Fruit fly (Drosophila melanogaster) whole organism, embryonic: ENCODE results near the gene Pif1B.
A peak's percentile ranks its signal among the peaks of the same experiment; 100 is the strongest.

Experiments used
- Ada2b ChIP-seq: fragments of 200-800 bp; sonication (Bioruptor generic); IDR thresholded peaks from 2 replicates; pipeline ENCODE4 v1.3.6; 2022; ENCODE audit warnings: missing biosample characterization, missing genetic modification characterization
- Antp ChIP-seq: fragments of 200-800 bp; sonication (Bioruptor generic); optimal IDR thresholded peaks from 3 replicates; lab custom pipeline; 2016; ENCODE audit warnings: missing biosample characterization, missing genetic modification characterization
- Bdp1 ChIP-seq: fragments of 200-800 bp; sonication (Bioruptor generic); optimal IDR thresholded peaks from 3 replicates; lab custom pipeline; 2016; ENCODE audit warnings: missing biosample characterization, missing genetic modification characterization
- Blimp-1 ChIP-seq: fragments of 200-800 bp; sonication (Bioruptor generic); optimal IDR thresholded peaks from 3 replicates; lab custom pipeline; 2018; ENCODE audit warnings: missing biosample characterization, missing genetic modification characterization, mild to moderate bottlenecking, moderate library complexity, missing genetic modification reagents
- C15 ChIP-seq: fragments of 200-800 bp; sonication (Bioruptor generic); IDR thresholded peaks from 3 replicates; pipeline ENCODE4 v1.3.6; 2022; ENCODE audit warnings: missing biosample characterization, missing genetic modification characterization
- CG10431 ChIP-seq: fragments of 200-800 bp; sonication (Bioruptor generic); optimal IDR thresholded peaks from 3 replicates; lab custom pipeline; 2018; ENCODE audit warnings: missing biosample characterization, mild to moderate bottlenecking, missing genetic modification characterization
- CG10979 ChIP-seq: fragments of 200-800 bp; sonication (Bioruptor generic); optimal IDR thresholded peaks from 2 replicates; lab custom pipeline; 2018; ENCODE audit warnings: missing biosample characterization, mild to moderate bottlenecking, missing genetic modification characterization, moderate library complexity
- CG11085 ChIP-seq: fragments of 200-800 bp; sonication (Bioruptor generic); IDR thresholded peaks from 2 replicates; pipeline ENCODE4 v1.3.6; 2022; ENCODE audit warnings: missing biosample characterization, missing genetic modification characterization
- CG11093 ChIP-seq: fragments of 200-800 bp; sonication (Bioruptor generic); IDR thresholded peaks from 3 replicates; pipeline ENCODE4 v1.3.6; 2022; ENCODE audit warnings: missing biosample characterization, missing genetic modification characterization
- CG11398 ChIP-seq: fragments of 200-800 bp; sonication (Bioruptor generic); optimal IDR thresholded peaks from 2 replicates; lab custom pipeline; 2016; ENCODE audit warnings: missing biosample characterization, missing genetic modification characterization
- CG12236 ChIP-seq: fragments of 200-800 bp; sonication (Bioruptor generic); optimal IDR thresholded peaks from 2 replicates; lab custom pipeline; 2016; ENCODE audit warnings: missing biosample characterization, missing genetic modification characterization
- CG13775 ChIP-seq: fragments of 200-800 bp; sonication (Bioruptor generic); optimal IDR thresholded peaks from 3 replicates; lab custom pipeline; 2017; ENCODE audit warnings: missing biosample characterization, mild to moderate bottlenecking, missing genetic modification characterization
- CG13894 ChIP-seq: fragments of 200-800 bp; sonication (Bioruptor generic); optimal IDR thresholded peaks from 3 replicates; lab custom pipeline; 2018; ENCODE audit warnings: missing biosample characterization, mild to moderate bottlenecking, missing genetic modification characterization, moderate library complexity
- CG14667 ChIP-seq: fragments of 200-800 bp; sonication (Bioruptor generic); IDR thresholded peaks from 2 replicates; pipeline ENCODE4 v1.3.6; 2022; ENCODE audit warnings: missing biosample characterization, missing genetic modification characterization
- CG18764 ChIP-seq: fragments of 200-800 bp; sonication (Bioruptor generic); optimal IDR thresholded peaks from 3 replicates; lab custom pipeline; 2016; ENCODE audit warnings: missing biosample characterization, missing genetic modification characterization
- CG31224 ChIP-seq: fragments of 200-800 bp; sonication (Bioruptor generic); IDR thresholded peaks from 2 replicates; pipeline ENCODE4 v1.3.6; 2022; ENCODE audit warnings: missing biosample characterization, missing genetic modification characterization
- CG32532 ChIP-seq: fragments of 200-800 bp; sonication (Bioruptor generic); IDR thresholded peaks from 2 replicates; pipeline ENCODE4 v1.3.6; 2022; ENCODE audit warnings: missing biosample characterization, missing genetic modification characterization
- CG33557 ChIP-seq: fragments of 200-800 bp; sonication (Bioruptor generic); optimal IDR thresholded peaks from 2 replicates; lab custom pipeline; 2019; ENCODE audit warnings: missing biosample characterization, mild to moderate bottlenecking, missing genetic modification characterization, moderate library complexity
- CG34224 ChIP-seq: fragments of 200-800 bp; sonication (Bioruptor generic); IDR thresholded peaks from 3 replicates; pipeline ENCODE4 v1.3.6; 2022; ENCODE audit warnings: missing biosample characterization, missing genetic modification characterization; ENCODE audit not compliant: partially characterized antibody
- CG5180 ChIP-seq: fragments of 200-800 bp; sonication (Bioruptor generic); optimal IDR thresholded peaks from 3 replicates; lab custom pipeline; 2017; ENCODE audit warnings: missing biosample characterization, missing genetic modification characterization, mild to moderate bottlenecking, moderate library complexity, missing genetic modification reagents
- CG6813 ChIP-seq: fragments of 200-800 bp; sonication (Bioruptor generic); optimal IDR thresholded peaks from 2 replicates; lab custom pipeline; 2017; ENCODE audit warnings: missing biosample characterization, missing genetic modification characterization, mild to moderate bottlenecking, moderate library complexity, missing genetic modification reagents
- CG7271 ChIP-seq: fragments of 200-800 bp; sonication (Bioruptor generic); optimal IDR thresholded peaks from 2 replicates; lab custom pipeline; 2018; ENCODE audit warnings: missing biosample characterization, mild to moderate bottlenecking, missing genetic modification characterization, moderate library complexity
- CG8478 ChIP-seq: fragments of >200 bp; optimal IDR thresholded peaks from 2 replicates; lab custom pipeline; 2018
- Camta ChIP-seq: fragments of 200-800 bp; sonication (Bioruptor generic); optimal IDR thresholded peaks from 2 replicates; lab custom pipeline; 2016; ENCODE audit warnings: missing biosample characterization, missing genetic modification characterization
- Chrac-16 ChIP-seq: fragments of 200-800 bp; sonication (Bioruptor generic); optimal IDR thresholded peaks from 3 replicates; lab custom pipeline; 2016; ENCODE audit warnings: missing biosample characterization, missing genetic modification characterization
- CkIIα-i1 ChIP-seq: fragments of 200-800 bp; sonication (Bioruptor generic); IDR thresholded peaks from 2 replicates; pipeline ENCODE4 v1.3.6; 2022; ENCODE audit warnings: missing biosample characterization, missing genetic modification characterization
- Doc2 ChIP-seq: fragments of 200-800 bp; sonication (Bioruptor generic); IDR thresholded peaks from 2 replicates; pipeline ENCODE4 v1.3.6; 2022; ENCODE audit warnings: missing biosample characterization, missing genetic modification characterization
- E2f2 ChIP-seq: fragments of 200-800 bp; sonication (Bioruptor generic); IDR thresholded peaks from 2 replicates; pipeline ENCODE4 v1.3.6; 2022; ENCODE audit warnings: missing biosample characterization, missing genetic modification characterization
- Ets97D ChIP-seq: fragments of 200-800 bp; sonication (Bioruptor generic); optimal IDR thresholded peaks from 3 replicates; lab custom pipeline; 2016; ENCODE audit warnings: missing biosample characterization, missing genetic modification characterization
- Hr51 ChIP-seq, 2 experiments: fragments of 200-800 bp; sonication (Bioruptor generic); optimal IDR thresholded peaks; 2 replicates in 1 of 2; 3 replicates in 1 of 2; lab custom pipeline; 2016 to 2018; ENCODE audit warnings: missing biosample characterization in 2 of 2, missing genetic modification characterization in 2 of 2, mild to moderate bottlenecking in 1 of 2, moderate library complexity in 1 of 2
- Lhr ChIP-seq: fragments of 200-800 bp; sonication (Bioruptor generic); optimal IDR thresholded peaks from 3 replicates; lab custom pipeline; 2017; ENCODE audit warnings: mild to moderate bottlenecking, missing biosample characterization, missing genetic modification reagents, missing genetic modification characterization
- MTF-1 ChIP-seq: fragments of 200-800 bp; sonication (Bioruptor generic); optimal IDR thresholded peaks from 2 replicates; lab custom pipeline; 2018; ENCODE audit warnings: missing biosample characterization, mild to moderate bottlenecking, missing genetic modification characterization, borderline replicate concordance
- Mes4 ChIP-seq: fragments of 200-800 bp; sonication (Bioruptor generic); optimal IDR thresholded peaks from 2 replicates; lab custom pipeline; 2016; ENCODE audit warnings: missing biosample characterization, missing genetic modification characterization
- Myb ChIP-seq: fragments of 200-800 bp; sonication (Bioruptor generic); optimal IDR thresholded peaks from 2 replicates; lab custom pipeline; 2016; ENCODE audit warnings: missing biosample characterization, missing genetic modification characterization
- Pdp1 ChIP-seq, 2 experiments: fragments of 200-800 bp; sonication (Bioruptor generic); optimal IDR thresholded peaks; 3 replicates each; lab custom pipeline; 2016; ENCODE audit warnings: missing biosample characterization in 2 of 2, missing genetic modification characterization in 2 of 2, mild to moderate bottlenecking in 1 of 2, moderate library complexity in 1 of 2
- abd-A ChIP-seq: fragments of 200-800 bp; sonication (Bioruptor generic); optimal IDR thresholded peaks from 3 replicates; lab custom pipeline; 2019; ENCODE audit warnings: missing biosample characterization, mild to moderate bottlenecking, missing genetic modification characterization, moderate library complexity
- cato ChIP-seq: fragments of 200-800 bp; sonication (Bioruptor generic); optimal IDR thresholded peaks from 2 replicates; lab custom pipeline; 2016; ENCODE audit warnings: missing biosample characterization, missing genetic modification characterization, borderline replicate concordance
- ci ChIP-seq: fragments of 200-800 bp; sonication (Bioruptor generic); IDR thresholded peaks from 3 replicates; pipeline ENCODE4 v1.3.6; 2022; ENCODE audit warnings: missing biosample characterization, missing genetic modification characterization
- crc ChIP-seq: fragments of 200-800 bp; sonication (Bioruptor generic); optimal IDR thresholded peaks from 2 replicates; lab custom pipeline; 2016; ENCODE audit warnings: missing biosample characterization, missing genetic modification characterization
- da ChIP-seq: fragments of 200-800 bp; sonication (Bioruptor generic); optimal IDR thresholded peaks from 2 replicates; lab custom pipeline; 2016; ENCODE audit warnings: missing biosample characterization, missing genetic modification characterization
- dan ChIP-seq: fragments of 200-800 bp; sonication (Bioruptor generic); IDR thresholded peaks from 2 replicates; pipeline ENCODE4 v1.3.6; 2022; ENCODE audit warnings: missing biosample characterization, missing genetic modification characterization
- gem ChIP-seq: fragments of 200-800 bp; sonication (Bioruptor generic); optimal IDR thresholded peaks from 2 replicates; lab custom pipeline; 2019; ENCODE audit warnings: missing biosample characterization, mild to moderate bottlenecking, missing genetic modification characterization, moderate library complexity
- ind ChIP-seq: fragments of 200-800 bp; sonication (Bioruptor generic); optimal IDR thresholded peaks from 3 replicates; lab custom pipeline; 2016; ENCODE audit warnings: missing biosample characterization, missing genetic modification characterization
- jigr1 ChIP-seq: fragments of 200-800 bp; sonication (Bioruptor generic); IDR thresholded peaks from 3 replicates; pipeline ENCODE4 v1.3.6; 2022; ENCODE audit warnings: missing biosample characterization, missing genetic modification characterization
- lbe ChIP-seq: fragments of 200-800 bp; sonication (Bioruptor generic); optimal IDR thresholded peaks from 2 replicates; lab custom pipeline; 2016; ENCODE audit warnings: missing biosample characterization, mild to moderate bottlenecking, missing genetic modification characterization
- nau ChIP-seq: fragments of 200-800 bp; sonication (Bioruptor generic); optimal IDR thresholded peaks from 3 replicates; lab custom pipeline; 2017; ENCODE audit warnings: missing biosample characterization, mild to moderate bottlenecking, missing genetic modification characterization, missing genetic modification reagents
- pum ChIP-seq: fragments of 200-800 bp; sonication (Bioruptor generic); optimal IDR thresholded peaks from 2 replicates; lab custom pipeline; 2016; ENCODE audit warnings: missing biosample characterization, missing genetic modification characterization
- unpg ChIP-seq: fragments of 200-800 bp; sonication (Bioruptor generic); optimal IDR thresholded peaks from 3 replicates; lab custom pipeline; 2018; ENCODE audit warnings: missing biosample characterization, mild to moderate bottlenecking, missing genetic modification characterization, moderate library complexity
- vnd ChIP-seq: fragments of 200-800 bp; sonication (Bioruptor generic); IDR thresholded peaks from 3 replicates; pipeline ENCODE4 v1.3.6; 2022; ENCODE audit warnings: missing biosample characterization, missing genetic modification characterization; ENCODE audit not compliant: partially characterized antibody

Pif1B gene

DNA sequence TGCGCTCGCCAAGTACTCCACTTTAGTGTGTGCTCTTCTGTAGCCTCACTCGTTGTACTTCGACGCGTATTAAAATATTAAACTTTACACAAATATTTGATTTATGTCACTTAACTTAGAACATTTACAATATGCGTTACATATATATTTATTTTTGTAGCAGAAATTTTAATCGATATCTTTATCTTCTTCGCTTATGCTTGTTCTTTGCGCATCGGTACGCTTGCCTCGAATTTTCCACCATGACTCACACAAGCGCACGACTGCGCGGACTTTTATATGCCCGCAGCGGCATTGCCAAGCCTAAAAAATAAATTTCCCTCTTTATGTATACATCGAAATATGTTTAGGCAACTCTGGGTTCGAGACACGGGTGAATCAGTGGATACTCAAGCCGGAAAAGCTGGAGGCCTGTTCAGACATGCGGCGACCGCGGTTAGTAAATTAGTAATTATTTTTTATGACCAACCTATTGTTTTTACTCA is 19.5 kb upstream of the Pif1B start, which contains the start of gene aqz (continued):
- TF ChIP-seq gem (tag; lab: Kevin White, UChicago), result peak; percentile 38
- TF ChIP-seq Doc2 (GFP tag; lab: Robert Waterston, UW), result no peak
- no peak for TF ChIP-seq Blimp-1 (GFP tag; lab: Kevin White, UChicago)
- peak; percentile 61 for TF ChIP-seq Antp (GFP tag; lab: Kevin White, UChicago)
- TF ChIP-seq CG11085, result peak; percentile 48
- TF ChIP-seq CG11093 (GFP tag; lab: Robert Waterston, UW), result no peak
- peak; percentile 41 for TF ChIP-seq Bdp1
- peak; percentile 19; the same call in 1 of the 3 replicates for TF ChIP-seq vnd (GFP tag; lab: Robert Waterston, UW)
- TF ChIP-seq CG7271 (tag; lab: Kevin White, UChicago), result peak; percentile 40
- no peak; the same call in 2 of the 3 replicates for TF ChIP-seq jigr1
- peak; percentile 59 for TF ChIP-seq Mes4 (GFP tag; lab: Kevin White, UChicago)
- TF ChIP-seq CG34224 (GFP tag; lab: Robert Waterston, UW), result peak; percentile 17; the same call in 1 of the 3 replicates
- TF ChIP-seq E2f2 (GFP tag; lab: Robert Waterston, UW), result peak; percentile 82
- peak; percentile 18 for TF ChIP-seq CG13775 (GFP tag; lab: Kevin White, UChicago)
- TF ChIP-seq CG33557 (GFP tag; lab: Kevin White, UChicago), result peak; percentile 58
- TF ChIP-seq Hr51 (GFP tag; optimal IDR thresholded peaks at IDR 0.05; lab: Kevin White, UChicago), result peak in 1 of 2 experiments; percentile 59
- no peak for TF ChIP-seq nau (GFP tag; lab: Kevin White, UChicago)
- peak; percentile 31 for TF ChIP-seq pum (GFP tag; lab: Kevin White, UChicago)
- peak; percentile 92 for TF ChIP-seq Myb (GFP tag; lab: Kevin White, UChicago)
- no peak for TF ChIP-seq crc (GFP tag; lab: Kevin White, UChicago)
- no peak for TF ChIP-seq abd-A
- peak; percentile 53 for TF ChIP-seq CG11398 (GFP tag; lab: Kevin White, UChicago)
- peak; percentile 85 for TF ChIP-seq CG13894 (tag; lab: Kevin White, UChicago)
- peak; percentile 87 for TF ChIP-seq ci
- peak; percentile 42 for TF ChIP-seq CG10431 (GFP tag; lab: Kevin White, UChicago)
- TF ChIP-seq CG5180 (GFP tag; lab: Kevin White, UChicago), result no peak
- TF ChIP-seq Pdp1 (GFP tag; optimal IDR thresholded peaks at IDR 0.05; lab: Kevin White, UChicago), result peak; percentile 66 to 74
- peak; percentile 97 for TF ChIP-seq Ets97D (GFP tag; lab: Kevin White, UChicago)
- TF ChIP-seq cato (GFP tag; lab: Kevin White, UChicago), result no peak
- peak; percentile 21 for TF ChIP-seq CG12236
- peak; percentile 56 for TF ChIP-seq Camta
- peak; percentile 22 for TF ChIP-seq CG18764 (GFP tag; lab: Kevin White, UChicago)
- no peak for TF ChIP-seq CG31224 (GFP tag; lab: Robert Waterston, UW)
- no peak for TF ChIP-seq lbe
- TF ChIP-seq CG8478 (lab: Kevin White, UChicago), result no peak
- TF ChIP-seq CG32532 (GFP tag; lab: Robert Waterston, UW), result peak; percentile 70
- peak; percentile 51 for TF ChIP-seq CG6813 (GFP tag; lab: Kevin White, UChicago)
- TF ChIP-seq CkIIα-i1, result no peak
- peak; percentile 23 for TF ChIP-seq ind (GFP tag; lab: Kevin White, UChicago)
- TF ChIP-seq MTF-1 (GFP tag; lab: Kevin White, UChicago), result peak; percentile 87
- peak; percentile 24; the same call in 1 of the 2 replicates for TF ChIP-seq Ada2b (GFP tag; lab: Robert Waterston, UW)
- TF ChIP-seq da (GFP tag; lab: Kevin White, UChicago), result peak; percentile 46
- TF ChIP-seq Chrac-16 (GFP tag; lab: Kevin White, UChicago), result peak; percentile 32
- TF ChIP-seq CG14667 (GFP tag; lab: Robert Waterston, UW), result no peak
- no peak for TF ChIP-seq dan (GFP tag; lab: Robert Waterston, UW)
- TF ChIP-seq CG10979 (tag; lab: Kevin White, UChicago), result peak; percentile 37
- peak; percentile 89 for TF ChIP-seq Lhr (GFP tag; lab: Kevin White, UChicago)
- peak; percentile 35 for TF ChIP-seq unpg
- 0 out of 3 replicates have a peak, but pooled peaks have one; percentile 34 for TF ChIP-seq C15
